Worm (Caenorhabditis elegans): ENCODE results near the gene oac-29.

Gene oac-29

DNA sequence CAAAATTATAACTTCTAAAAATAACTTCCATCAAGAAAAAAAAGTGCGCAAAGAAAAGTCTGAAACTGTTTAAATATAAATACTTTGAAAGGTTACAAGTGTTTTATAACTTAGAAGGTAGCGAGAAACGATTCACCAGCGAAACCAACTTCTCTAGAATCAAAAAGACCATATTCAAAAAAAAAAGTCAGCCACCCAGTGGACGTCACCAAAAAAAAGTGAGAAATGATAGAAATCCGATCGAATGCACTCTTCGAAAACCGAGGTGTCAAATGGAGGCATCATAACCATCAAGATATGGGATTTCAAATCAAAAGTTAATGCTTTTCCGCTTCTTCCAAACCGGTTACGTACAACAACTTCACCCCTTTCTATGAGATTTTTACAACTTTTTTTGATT lies 49.0 kb downstream of the oac-29 start:
- TF ChIP-seq W03F9.2 (tag; optimal IDR thresholded peaks at IDR 0.05) = no peak
- no peak for TF ChIP-seq dao-5 (tag; optimal IDR thresholded peaks at IDR 0.05)
- TF ChIP-seq him-1 (tag; optimal IDR thresholded peaks at IDR 0.05) = no peak

Measured in whole organism, L4/young adult.